Worm (Caenorhabditis elegans) whole organism, L4 larva: ENCODE data around the gene bgnt-1.1.

ENCODE experiments used
- T20F7.1 ChIP-seq: fragments of 200-800 bp; sonication (Bioruptor generic); optimal IDR thresholded peaks from 2 replicates; lab custom pipeline; 2018; ENCODE audit warnings: mild to moderate bottlenecking, missing genetic modification characterization, missing compliant biosample characterization
- Y75B8A.6 ChIP-seq: fragments of 200-800 bp; sonication (Bioruptor generic); IDR thresholded peaks from 2 replicates; pipeline ENCODE4 v1.3.6; 2022; ENCODE audit warnings: missing genetic modification reagents, missing genetic modification characterization, missing compliant biosample characterization
- ZK337.2 ChIP-seq: fragments of 200-800 bp; sonication (Bioruptor generic); IDR thresholded peaks from 2 replicates; pipeline ENCODE4 v1.3.6; 2022; ENCODE audit warnings: missing genetic modification reagents, missing genetic modification characterization, missing compliant biosample characterization
- aha-1 ChIP-seq: fragments of 150-350 bp; peaks from one replicate; lab custom pipeline; 2014; ENCODE audit warnings: missing biosample characterization, missing genetic modification characterization
- arid-1 ChIP-seq: fragments of 200-800 bp; sonication (Bioruptor generic); conservative IDR thresholded peaks from 2 replicates; pipeline ENCODE4 v1.3.6; 2022; ENCODE audit warnings: missing genetic modification reagents, missing genetic modification characterization, missing compliant biosample characterization
- daf-16 ChIP-seq, 3 experiments: sonication (generic microtip); optimal IDR thresholded peaks; 2 replicates each; lab custom pipeline; 2016 to 2017; ENCODE audit warnings: missing genetic modification characterization in 3 of 3, missing genetic modification reagents in 3 of 3, mild to moderate bottlenecking in 2 of 3, missing compliant biosample characterization in 2 of 3, missing biosample characterization in 1 of 3, moderate library complexity in 1 of 3
- dmd-6 ChIP-seq: fragments of 200-800 bp; sonication (Bioruptor generic); IDR thresholded peaks from 2 replicates; pipeline ENCODE4 v1.3.6; 2022; ENCODE audit warnings: missing genetic modification reagents, missing genetic modification characterization, missing compliant biosample characterization
- dmd-8 ChIP-seq: fragments of 200-800 bp; sonication (Bioruptor generic); IDR thresholded peaks from 2 replicates; pipeline ENCODE4 v1.3.6; 2022; ENCODE audit warnings: missing genetic modification characterization, missing compliant biosample characterization
- dpl-1 ChIP-seq: fragments of 150-350 bp; optimal IDR thresholded peaks from 2 replicates; lab custom pipeline; 2014; ENCODE audit warnings: missing biosample characterization, missing genetic modification reagents, missing genetic modification characterization
- dve-1 ChIP-seq: sonication (generic microtip); optimal IDR thresholded peaks from 2 replicates; lab custom pipeline; 2017; ENCODE audit warnings: antibody characterized with exemption, mild to moderate bottlenecking, missing genetic modification characterization, missing compliant biosample characterization; ENCODE audit not compliant: insufficient read depth
- egl-27 ChIP-seq: sonication (generic microtip); optimal IDR thresholded peaks from 3 replicates; lab custom pipeline; 2017; ENCODE audit warnings: missing biosample characterization, missing genetic modification reagents, missing genetic modification characterization
- egl-43 ChIP-seq: fragments of 200-800 bp; sonication (Bioruptor generic); IDR thresholded peaks from 2 replicates; pipeline ENCODE4 v1.3.6; 2022; ENCODE audit warnings: missing genetic modification reagents, missing genetic modification characterization, missing compliant biosample characterization
- hif-1 ChIP-seq, 2 experiments: sonication (generic microtip); optimal IDR thresholded peaks; 2 replicates each; lab custom pipeline; 2016 to 2017; ENCODE audit warnings: missing compliant biosample characterization in 2 of 2, missing genetic modification characterization in 2 of 2, missing genetic modification reagents in 2 of 2, missing genotype in 2 of 2, mild to moderate bottlenecking in 1 of 2
- hlh-11 ChIP-seq: fragments of 200-800 bp; sonication (Bioruptor generic); optimal IDR thresholded peaks from 2 replicates; lab custom pipeline; 2018; ENCODE audit warnings: mild to moderate bottlenecking, missing genetic modification characterization, missing compliant biosample characterization
- hlh-30 ChIP-seq: sonication (generic microtip); optimal IDR thresholded peaks from 2 replicates; lab custom pipeline; 2017; ENCODE audit warnings: antibody characterized with exemption, mild to moderate bottlenecking, missing genetic modification characterization, missing compliant biosample characterization; ENCODE audit not compliant: insufficient read depth
- lim-7 ChIP-seq: fragments of 200-800 bp; sonication (Bioruptor generic); IDR thresholded peaks from 2 replicates; pipeline ENCODE4 v1.3.6; 2022; ENCODE audit warnings: missing genetic modification characterization, missing compliant biosample characterization
- lsy-2 ChIP-seq, 2 experiments: fragments of 150-350 bp in 1 of 2; sonication (generic microtip) in 1 of 2; optimal IDR thresholded peaks; 2 replicates each; lab custom pipeline; 2014 to 2017; ENCODE audit warnings: missing biosample characterization in 2 of 2, missing genetic modification characterization in 2 of 2
- mdl-1 ChIP-seq, 2 experiments: fragments of 150-350 bp in 1 of 2; sonication (generic microtip) in 1 of 2; optimal IDR thresholded peaks; 2 replicates each; lab custom pipeline; 2014 to 2017; ENCODE audit warnings: missing biosample characterization in 2 of 2, missing genetic modification characterization in 2 of 2
- mdt-29 ChIP-seq: fragments of 200-800 bp; sonication (Bioruptor generic); IDR thresholded peaks from 2 replicates; pipeline ENCODE4 v1.3.6; 2022; ENCODE audit warnings: missing genetic modification reagents, missing genetic modification characterization, missing compliant biosample characterization
- mxl-2 ChIP-seq: fragments of 200-800 bp; sonication (Bioruptor generic); conservative IDR thresholded peaks from 2 replicates; pipeline ENCODE4 v1.3.6; 2022; ENCODE audit warnings: missing genetic modification reagents, missing genetic modification characterization, missing compliant biosample characterization
- nhr-10 ChIP-seq: fragments of 150-350 bp; optimal IDR thresholded peaks from 2 replicates; lab custom pipeline; 2014; ENCODE audit warnings: missing biosample characterization, missing genetic modification characterization
- nhr-102 ChIP-seq: sonication (generic microtip); optimal IDR thresholded peaks from 2 replicates; lab custom pipeline; 2016; ENCODE audit warnings: mild to moderate bottlenecking, missing genetic modification characterization, moderate library complexity, missing compliant biosample characterization
- nhr-11 ChIP-seq: fragments of 150-350 bp; optimal IDR thresholded peaks from 2 replicates; lab custom pipeline; 2014; ENCODE audit warnings: missing biosample characterization, missing genetic modification characterization
- nhr-6 ChIP-seq: fragments of 150-350 bp; optimal IDR thresholded peaks from 2 replicates; lab custom pipeline; 2014; ENCODE audit warnings: missing biosample characterization, missing genetic modification characterization
- php-3 ChIP-seq: fragments of 200-800 bp; sonication (Bioruptor generic); IDR thresholded peaks from 2 replicates; pipeline ENCODE4 v1.3.6; 2022; ENCODE audit warnings: missing genetic modification reagents, missing genetic modification characterization, missing compliant biosample characterization
- pqm-1 ChIP-seq: sonication (generic microtip); optimal IDR thresholded peaks from 2 replicates; lab custom pipeline; 2017; ENCODE audit warnings: missing biosample characterization, missing genetic modification characterization
- rbr-2 ChIP-seq: sonication (generic microtip); optimal IDR thresholded peaks from 2 replicates; lab custom pipeline; 2016; ENCODE audit warnings: missing genotype, missing genetic modification characterization, missing compliant biosample characterization
- set-16 ChIP-seq: fragments of 200-800 bp; sonication (Bioruptor generic); IDR thresholded peaks from 2 replicates; pipeline ENCODE4 v1.3.6; 2022; ENCODE audit warnings: missing genetic modification reagents, missing genetic modification characterization, missing compliant biosample characterization
- skn-1 ChIP-seq: fragments of 150-350 bp; optimal IDR thresholded peaks from 2 replicates; lab custom pipeline; 2014; ENCODE audit warnings: missing biosample characterization, missing genetic modification characterization
- spr-1 ChIP-seq: sonication (generic microtip); optimal IDR thresholded peaks from 2 replicates; lab custom pipeline; 2016; ENCODE audit warnings: mild to moderate bottlenecking, missing genetic modification characterization, missing compliant biosample characterization
- spr-3 ChIP-seq: fragments of 200-800 bp; sonication (Bioruptor generic); optimal IDR thresholded peaks from 2 replicates; lab custom pipeline; 2018; ENCODE audit warnings: mild to moderate bottlenecking, missing genetic modification characterization, missing compliant biosample characterization
- unc-130 ChIP-seq: sonication (generic microtip); optimal IDR thresholded peaks from 2 replicates; lab custom pipeline; 2016; ENCODE audit warnings: missing genetic modification reagents, missing genetic modification characterization, missing compliant biosample characterization
- vab-7 ChIP-seq: fragments of 200-800 bp; sonication (Bioruptor generic); IDR thresholded peaks from 2 replicates; pipeline ENCODE4 v1.3.6; 2022; ENCODE audit warnings: missing genetic modification reagents, missing genetic modification characterization, missing compliant biosample characterization
- zag-1 ChIP-seq: fragments of 150-350 bp; optimal IDR thresholded peaks from 2 replicates; lab custom pipeline; 2014; ENCODE audit warnings: missing biosample characterization, missing genetic modification characterization
- zfp-2 ChIP-seq: sonication (generic microtip); optimal IDR thresholded peaks from 2 replicates; lab custom pipeline; 2016; ENCODE audit warnings: mild to moderate bottlenecking, missing genetic modification characterization, missing compliant biosample characterization
- zfp-3 ChIP-seq: fragments of 200-800 bp; sonication (Bioruptor generic); conservative IDR thresholded peaks from 2 replicates; pipeline ENCODE4 v1.3.6; 2022; ENCODE audit warnings: missing genetic modification reagents, missing genetic modification characterization, missing compliant biosample characterization
- zip-2 ChIP-seq: fragments of 150-350 bp; optimal IDR thresholded peaks from 2 replicates; lab custom pipeline; 2014; ENCODE audit warnings: missing biosample characterization, missing genetic modification characterization

bgnt-1.1 gene

DNA sequence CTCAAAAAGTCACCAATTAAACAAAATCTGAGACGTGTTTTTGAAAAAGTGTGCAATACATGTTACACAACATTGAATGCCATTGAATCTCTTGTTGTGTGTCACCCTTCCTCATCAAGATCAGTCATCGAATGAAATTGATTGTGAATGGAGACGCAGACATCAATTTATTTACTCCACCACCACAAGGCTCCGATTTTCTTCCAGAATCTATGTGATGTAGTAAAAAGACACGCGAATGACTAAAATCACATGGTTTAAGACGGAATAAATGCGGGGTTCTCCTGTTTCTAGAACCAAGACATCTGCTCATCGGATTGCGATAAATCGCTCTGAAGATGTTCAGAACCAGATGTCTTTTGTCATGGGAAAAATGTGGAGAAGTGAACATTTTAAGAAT, 40.2 kb downstream of the bgnt-1.1 start:
- peak; percentile 0 for TF ChIP-seq hlh-11 (tag; lab: Kevin White, UChicago)
- no peak for TF ChIP-seq egl-27 (tag; lab: Kevin White, UChicago)
- TF ChIP-seq nhr-11 (tag; lab: Kevin White, UChicago): peak; percentile 66
- TF ChIP-seq lsy-2 (tag; optimal IDR thresholded peaks at IDR 0.05; lab: Kevin White, UChicago): peak in 1 of 2 experiments; percentile 6
- TF ChIP-seq hlh-30 (tag; lab: Kevin White, UChicago): peak; percentile 80
- TF ChIP-seq vab-7 (GFP tag; lab: Robert Waterston, UW): no peak
- TF ChIP-seq aha-1 (tag; lab: Kevin White, UChicago): peak; percentile 79
- TF ChIP-seq daf-16 (GFP tag; optimal IDR thresholded peaks at IDR 0.05; lab: Kevin White, UChicago): peak in 1 of 2 experiments; percentile 59
- TF ChIP-seq daf-16 (tag; optimal IDR thresholded peaks at IDR 0.05; lab: Kevin White, UChicago): peak; percentile 20
- TF ChIP-seq, all 104 proteins: peak for 6

DNA sequence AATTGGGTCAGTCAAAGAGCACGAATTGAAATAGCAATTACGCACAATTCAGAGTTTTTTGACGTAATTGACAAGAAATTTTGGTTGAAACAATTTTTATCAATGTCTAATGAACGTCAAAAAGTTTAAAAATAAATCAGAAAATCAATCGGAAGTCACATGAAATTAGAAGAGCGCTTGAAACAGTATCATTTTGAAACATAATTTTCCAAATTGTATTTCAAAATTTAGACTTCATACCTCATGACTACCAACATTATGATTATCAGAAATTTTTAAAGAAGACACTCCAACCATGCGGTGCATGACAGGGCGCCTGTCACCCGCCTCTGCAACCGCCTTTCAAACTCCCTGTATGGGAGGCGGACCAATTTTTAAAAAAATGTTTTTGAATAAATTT, 40.7 kb downstream of the bgnt-1.1 start:
- TF ChIP-seq hif-1 (tag; optimal IDR thresholded peaks at IDR 0.05; lab: Kevin White, UChicago) (peak in 1 of 2 experiments; percentile 10), lim-7 (GFP tag; lab: Robert Waterston, UW) (no peak), hlh-30 (tag; lab: Kevin White, UChicago) (peak; percentile 60), spr-3 (GFP tag; lab: Kevin White, UChicago) (no peak), arid-1 (GFP tag; lab: Robert Waterston, UW) (no peak), dve-1 (tag; lab: Kevin White, UChicago) (peak; percentile 59), hlh-11 (tag; lab: Kevin White, UChicago) (peak; percentile 54), dmd-6 (no peak; the same call in 1 of the 2 replicates), nhr-102 (tag; lab: Kevin White, UChicago) (no peak), nhr-11 (tag; lab: Kevin White, UChicago) (no peak), pqm-1 (tag; lab: Kevin White, UChicago) (peak; percentile 3)

DNA sequence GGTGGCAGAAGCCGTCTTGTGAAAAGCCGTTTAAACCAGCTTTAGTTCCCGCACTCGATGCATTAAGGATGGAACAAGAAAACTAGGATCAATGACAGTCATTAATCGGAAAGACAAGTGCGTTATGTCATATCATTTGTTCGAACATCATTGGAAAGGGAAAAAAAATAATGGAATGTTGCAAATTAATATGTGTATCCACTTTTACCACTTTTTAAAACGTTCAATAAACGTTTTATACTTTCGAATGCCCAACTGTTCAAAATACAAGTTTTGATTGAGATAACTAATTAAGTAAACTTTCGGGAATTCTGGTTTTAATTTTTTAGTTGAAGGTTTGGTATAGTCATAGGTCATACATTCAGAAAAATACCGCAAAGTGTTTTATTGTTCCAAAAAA, 42.5 kb downstream of the bgnt-1.1 start, which contains the start of gene C02F4.4:
Gene C02F4.4 (minus strand): TSS at position 101 of the 400 bp plus-strand sequence.
- TF ChIP-seq lim-7 (GFP tag; lab: Robert Waterston, UW) (no peak), T20F7.1 (GFP tag; lab: Kevin White, UChicago) (no peak), rbr-2 (no peak), pqm-1 (tag; lab: Kevin White, UChicago) (no peak), php-3 (GFP tag; lab: Robert Waterston, UW) (no peak), zfp-3 (no peak), skn-1 (tag; lab: Kevin White, UChicago) (no peak), mdt-29 (GFP tag; lab: Robert Waterston, UW) (no peak)
- TF ChIP-seq, all 104 proteins: peak for 0

DNA sequence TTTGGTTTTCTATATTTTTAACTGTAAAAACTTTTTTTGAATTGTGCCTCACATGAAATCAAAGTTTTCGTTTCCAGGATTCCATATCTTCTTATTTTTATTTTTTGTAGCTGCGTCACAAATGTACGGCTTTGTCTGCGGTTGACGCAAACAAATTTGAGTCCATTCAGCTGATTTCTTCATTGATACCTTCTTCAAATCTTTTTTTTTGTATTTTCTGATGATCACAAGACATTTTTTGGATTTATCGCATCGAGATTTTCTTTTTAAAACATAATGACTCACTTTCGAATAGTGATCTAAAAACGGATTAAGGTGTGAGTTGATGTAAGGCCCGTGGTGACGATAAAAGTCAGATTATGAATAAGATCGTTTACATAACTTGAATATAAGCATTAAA, 46.1 kb downstream of the bgnt-1.1 start:
- TF ChIP-seq zfp-2: no peak
- TF ChIP-seq spr-1 (tag; lab: Kevin White, UChicago): no peak
- no peak for TF ChIP-seq nhr-10 (tag; lab: Kevin White, UChicago)
- TF ChIP-seq zag-1 (tag; lab: Kevin White, UChicago): no peak
- no peak for TF ChIP-seq nhr-6 (tag; lab: Kevin White, UChicago)
- no peak for TF ChIP-seq mxl-2 (GFP tag; lab: Robert Waterston, UW)
- TF ChIP-seq arid-1 (GFP tag; lab: Robert Waterston, UW): no peak
- TF ChIP-seq dmd-8: no peak
- no peak for TF ChIP-seq zip-2 (tag; lab: Kevin White, UChicago)
- no peak for TF ChIP-seq T20F7.1 (GFP tag; lab: Kevin White, UChicago)
- TF ChIP-seq mdl-1 (tag; optimal IDR thresholded peaks at IDR 0.05; lab: Kevin White, UChicago): no peak
- TF ChIP-seq set-16 (GFP tag; lab: Robert Waterston, UW): no peak
- TF ChIP-seq nhr-102 (tag; lab: Kevin White, UChicago): no peak
- TF ChIP-seq Y75B8A.6 (GFP tag; lab: Robert Waterston, UW): no peak
- no peak for TF ChIP-seq ZK337.2 (GFP tag; lab: Robert Waterston, UW)
- TF ChIP-seq egl-43 (GFP tag; lab: Robert Waterston, UW): no peak
- no peak for TF ChIP-seq lim-7 (GFP tag; lab: Robert Waterston, UW)
- no peak for TF ChIP-seq dpl-1 (GFP tag; lab: Kevin White, UChicago)
- TF ChIP-seq mdt-29 (GFP tag; lab: Robert Waterston, UW): no peak
- TF ChIP-seq unc-130 (GFP tag; lab: Kevin White, UChicago): no peak
